Fruit fly (Drosophila melanogaster) whole organism, prepupa: ENCODE results near the gene mRpL44.

Source experiments
- CG11762 ChIP-seq: fragments of 200-800 bp; sonication (Bioruptor generic); optimal IDR thresholded peaks from 3 replicates; lab custom pipeline; 2016; ENCODE audit warnings: missing biosample characterization, missing genetic modification characterization; ENCODE audit not compliant: insufficient read depth
- CG34406 ChIP-seq: fragments of 200-800 bp; sonication (Bioruptor generic); optimal IDR thresholded peaks from 3 replicates; lab custom pipeline; 2016; ENCODE audit warnings: missing biosample characterization, missing genetic modification characterization
- CG3919 ChIP-seq: fragments of 200-800 bp; sonication (Bioruptor generic); optimal IDR thresholded peaks from 3 replicates; lab custom pipeline; 2016; ENCODE audit warnings: missing biosample characterization, missing genetic modification characterization
- CG6808 ChIP-seq: fragments of 200-800 bp; sonication (Bioruptor generic); optimal IDR thresholded peaks from 3 replicates; lab custom pipeline; 2017; ENCODE audit warnings: missing biosample characterization, missing genetic modification characterization, mild to moderate bottlenecking, moderate library complexity, missing genetic modification reagents
- acj6 ChIP-seq: fragments of 200-800 bp; sonication (Bioruptor generic); optimal IDR thresholded peaks from 3 replicates; lab custom pipeline; 2016; ENCODE audit warnings: missing biosample characterization, missing genetic modification characterization
- esn ChIP-seq: fragments of 200-800 bp; sonication (Bioruptor generic); optimal IDR thresholded peaks from 2 replicates; lab custom pipeline; 2016; ENCODE audit warnings: missing biosample characterization, mild to moderate bottlenecking, missing genetic modification characterization, moderate library complexity
- fd59A ChIP-seq: fragments of 200-800 bp; sonication (Bioruptor generic); optimal IDR thresholded peaks from 2 replicates; lab custom pipeline; 2017; ENCODE audit warnings: missing biosample characterization, mild to moderate bottlenecking, missing genetic modification characterization, missing genetic modification reagents
- fkh ChIP-seq: fragments of 200-800 bp; sonication (Bioruptor generic); optimal IDR thresholded peaks from 3 replicates; lab custom pipeline; 2017; ENCODE audit warnings: missing biosample characterization, mild to moderate bottlenecking, missing genetic modification characterization, moderate library complexity
- topi ChIP-seq: fragments of 200-800 bp; sonication (Bioruptor generic); optimal IDR thresholded peaks from 3 replicates; lab custom pipeline; 2016; ENCODE audit warnings: missing biosample characterization, missing genetic modification characterization
- vri ChIP-seq: fragments of 200-800 bp; sonication (Bioruptor generic); optimal IDR thresholded peaks from 3 replicates; lab custom pipeline; 2016; ENCODE audit warnings: missing biosample characterization, mild to moderate bottlenecking, missing genetic modification characterization

Gene mRpL44

dm6 chr3R:5422123-5422522 lies 48.3 kb downstream of the mRpL44 start (continued):
- TF ChIP-seq CG6808 (GFP tag; lab: Kevin White, UChicago): no peak
- peak; percentile 8 for TF ChIP-seq CG34406
- TF ChIP-seq topi (GFP tag; lab: Kevin White, UChicago): peak; percentile 56

DNA sequence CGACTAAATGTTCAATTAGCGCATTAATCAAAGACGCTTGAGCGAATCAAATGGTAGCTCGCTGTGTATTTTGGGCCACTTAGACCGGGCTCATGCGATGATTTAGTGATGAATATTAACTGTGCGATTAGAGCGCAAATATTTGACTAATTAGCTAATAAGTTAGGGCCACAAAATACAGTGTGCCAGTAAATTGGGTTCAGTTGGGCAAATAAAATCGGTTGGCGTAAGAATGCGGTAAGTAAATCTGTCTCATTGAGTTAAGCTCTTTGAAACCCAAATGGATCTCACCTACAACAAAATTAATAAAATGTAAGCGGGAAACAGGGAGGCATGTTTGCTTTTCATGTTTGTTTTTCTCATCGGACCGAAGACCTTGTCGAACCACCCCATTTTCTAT lies 50.0 kb downstream of the mRpL44 start:
- TF ChIP-seq vri (GFP tag; lab: Kevin White, UChicago) (no peak), esn (no peak), acj6 (GFP tag; lab: Kevin White, UChicago) (no peak), CG3919 (GFP tag; lab: Kevin White, UChicago) (no peak), CG11762 (GFP tag; lab: Kevin White, UChicago) (no peak), fkh (peak; percentile 59), fd59A (GFP tag; lab: Kevin White, UChicago) (no peak)
- TF ChIP-seq, all 60 proteins: peak for 1
